Worm (Caenorhabditis elegans) whole organism, L4/young adult: ENCODE data around the gene zip-3.

Experiments
- dao-5 ChIP-seq: sonication (generic microtip); optimal IDR thresholded peaks from 2 replicates; lab custom pipeline; 2016; ENCODE audit warnings: missing genotype, missing genetic modification characterization, moderate library complexity, missing compliant biosample characterization
- him-1 ChIP-seq: sonication (generic microtip); optimal IDR thresholded peaks from 2 replicates; lab custom pipeline; 2016; ENCODE audit warnings: missing genotype, missing genetic modification reagents, missing genetic modification characterization, missing compliant biosample characterization

DNA sequence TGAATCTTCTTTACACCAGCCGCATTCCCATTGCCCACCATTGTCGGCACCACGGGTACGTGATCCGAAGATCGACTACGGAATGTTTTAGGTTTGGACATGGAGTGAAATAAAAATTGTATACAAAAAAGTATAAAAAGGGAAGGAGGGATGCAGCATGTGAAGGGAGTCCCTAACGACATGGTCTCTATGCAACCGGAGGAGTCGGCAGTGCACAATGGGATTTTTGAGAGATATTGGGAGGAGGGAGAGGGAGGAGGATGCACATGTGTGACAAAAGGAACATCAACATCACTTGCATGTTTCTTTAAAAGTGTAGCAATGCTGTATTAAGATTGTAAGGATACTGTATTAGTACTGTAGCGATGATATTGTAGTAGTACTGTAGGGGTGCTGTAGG is 17.7 kb downstream of the zip-3 start, which contains the start of gene W07G1.1:
- TF ChIP-seq him-1 (tag; lab: Kevin White, UChicago) = no peak
- TF ChIP-seq dao-5 (tag; lab: Kevin White, UChicago) = no peak
